Worm (Caenorhabditis elegans) whole organism, L4 larva: ENCODE measurements around the gene srd-25.

Source experiments
- F26F4.8 ChIP-seq: fragments of 200-800 bp; sonication (Bioruptor generic); conservative IDR thresholded peaks from 2 replicates; pipeline ENCODE4 v1.3.6; 2022; ENCODE audit warnings: missing genetic modification characterization, missing compliant biosample characterization
- F44E2.7 ChIP-seq: fragments of 200-800 bp; sonication (Bioruptor generic); IDR thresholded peaks from 2 replicates; pipeline ENCODE4 v2.1.2; 2022; ENCODE audit warnings: missing genetic modification characterization, missing compliant biosample characterization
- F49E8.2 ChIP-seq: sonication (generic microtip); optimal IDR thresholded peaks from 2 replicates; lab custom pipeline; 2016; ENCODE audit warnings: missing compliant biosample characterization, mild to moderate bottlenecking, missing genetic modification characterization, borderline replicate concordance
- R02D3.7 ChIP-seq: fragments of 150-350 bp; sonication (generic microtip); optimal IDR thresholded peaks from 3 replicates; lab custom pipeline; 2014; ENCODE audit warnings: missing biosample characterization, missing genetic modification characterization
- T20F7.1 ChIP-seq: fragments of 200-800 bp; sonication (Bioruptor generic); optimal IDR thresholded peaks from 2 replicates; lab custom pipeline; 2018; ENCODE audit warnings: mild to moderate bottlenecking, missing genetic modification characterization, missing compliant biosample characterization
- Y105C5A.15 ChIP-seq: fragments of 200-800 bp; sonication (Bioruptor generic); IDR thresholded peaks from 2 replicates; pipeline ENCODE4 v1.3.6; 2022; ENCODE audit warnings: missing genetic modification characterization, missing compliant biosample characterization
- Y48G9A.11 ChIP-seq: fragments of 200-800 bp; sonication (Bioruptor generic); IDR thresholded peaks from 2 replicates; pipeline ENCODE4 v1.3.6; 2022; ENCODE audit warnings: missing genetic modification reagents, missing genetic modification characterization, missing compliant biosample characterization
- Y5F2A.4 ChIP-seq: fragments of 200-800 bp; sonication (Bioruptor generic); optimal IDR thresholded peaks from 2 replicates; lab custom pipeline; 2018; ENCODE audit warnings: mild to moderate bottlenecking, missing genetic modification characterization, missing compliant biosample characterization
- Y75B8A.6 ChIP-seq: fragments of 200-800 bp; sonication (Bioruptor generic); IDR thresholded peaks from 2 replicates; pipeline ENCODE4 v1.3.6; 2022; ENCODE audit warnings: missing genetic modification reagents, missing genetic modification characterization, missing compliant biosample characterization
- ZK337.2 ChIP-seq: fragments of 200-800 bp; sonication (Bioruptor generic); IDR thresholded peaks from 2 replicates; pipeline ENCODE4 v1.3.6; 2022; ENCODE audit warnings: missing genetic modification reagents, missing genetic modification characterization, missing compliant biosample characterization
- ZK546.5 ChIP-seq, 2 experiments: sonication (generic microtip); optimal IDR thresholded peaks; 2 replicates each; lab custom pipeline; 2017; ENCODE audit warnings: missing biosample characterization in 2 of 2, missing genetic modification characterization in 2 of 2
- aha-1 ChIP-seq: fragments of 150-350 bp; peaks from one replicate; lab custom pipeline; 2014; ENCODE audit warnings: missing biosample characterization, missing genetic modification characterization
- aly-2 ChIP-seq: sonication (generic microtip); optimal IDR thresholded peaks from 2 replicates; lab custom pipeline; 2018; ENCODE audit warnings: missing biosample characterization, missing genetic modification characterization
- arid-1 ChIP-seq: fragments of 200-800 bp; sonication (Bioruptor generic); conservative IDR thresholded peaks from 2 replicates; pipeline ENCODE4 v1.3.6; 2022; ENCODE audit warnings: missing genetic modification reagents, missing genetic modification characterization, missing compliant biosample characterization
- ceh-20 ChIP-seq: fragments of 200-800 bp; sonication (Bioruptor generic); IDR thresholded peaks from 2 replicates; pipeline ENCODE4 v1.3.6; 2022; ENCODE audit warnings: missing genetic modification reagents, missing genetic modification characterization, missing compliant biosample characterization
- ceh-32 ChIP-seq: sonication (generic microtip); optimal IDR thresholded peaks from 2 replicates; lab custom pipeline; 2016; ENCODE audit warnings: mild to moderate bottlenecking, missing genetic modification characterization, missing compliant biosample characterization; ENCODE audit not compliant: poor library complexity
- ceh-62 ChIP-seq: sonication (generic microtip); optimal IDR thresholded peaks from 2 replicates; lab custom pipeline; 2017; ENCODE audit warnings: missing biosample characterization, missing genetic modification characterization
- ceh-82 ChIP-seq: sonication (generic microtip); optimal IDR thresholded peaks from 2 replicates; lab custom pipeline; 2017; ENCODE audit warnings: missing biosample characterization, missing genetic modification characterization
- daf-12 ChIP-seq: fragments of 150-350 bp; optimal IDR thresholded peaks from 2 replicates; lab custom pipeline; 2014; ENCODE audit warnings: missing biosample characterization, missing genetic modification reagents, missing genetic modification characterization
- daf-16 ChIP-seq, 3 experiments: sonication (generic microtip); optimal IDR thresholded peaks; 2 replicates each; lab custom pipeline; 2016 to 2017; ENCODE audit warnings: missing genetic modification characterization in 3 of 3, missing genetic modification reagents in 3 of 3, mild to moderate bottlenecking in 2 of 3, missing compliant biosample characterization in 2 of 3, missing biosample characterization in 1 of 3, moderate library complexity in 1 of 3
- dpl-1 ChIP-seq: fragments of 150-350 bp; optimal IDR thresholded peaks from 2 replicates; lab custom pipeline; 2014; ENCODE audit warnings: missing biosample characterization, missing genetic modification reagents, missing genetic modification characterization
- fkh-10 ChIP-seq: fragments of 150-350 bp; optimal IDR thresholded peaks from 2 replicates; lab custom pipeline; 2014; ENCODE audit warnings: missing biosample characterization, missing genetic modification reagents, missing genetic modification characterization
- fos-1 ChIP-seq: fragments of 150-350 bp; optimal IDR thresholded peaks from 2 replicates; lab custom pipeline; 2014; ENCODE audit warnings: missing biosample characterization, missing genetic modification characterization
- hif-1 ChIP-seq, 2 experiments: sonication (generic microtip); optimal IDR thresholded peaks; 2 replicates each; lab custom pipeline; 2016 to 2017; ENCODE audit warnings: missing compliant biosample characterization in 2 of 2, missing genetic modification characterization in 2 of 2, missing genetic modification reagents in 2 of 2, missing genotype in 2 of 2, mild to moderate bottlenecking in 1 of 2
- hlh-11 ChIP-seq: fragments of 200-800 bp; sonication (Bioruptor generic); optimal IDR thresholded peaks from 2 replicates; lab custom pipeline; 2018; ENCODE audit warnings: mild to moderate bottlenecking, missing genetic modification characterization, missing compliant biosample characterization
- hlh-30 ChIP-seq: sonication (generic microtip); optimal IDR thresholded peaks from 2 replicates; lab custom pipeline; 2017; ENCODE audit warnings: antibody characterized with exemption, mild to moderate bottlenecking, missing genetic modification characterization, missing compliant biosample characterization; ENCODE audit not compliant: insufficient read depth
- hmg-1.1 ChIP-seq: fragments of 200-800 bp; sonication (Bioruptor generic); IDR thresholded peaks from 2 replicates; pipeline ENCODE4 v1.3.6; 2022; ENCODE audit warnings: missing genetic modification reagents, missing genetic modification characterization, missing compliant biosample characterization
- lin-29 ChIP-seq: fragments of 200-800 bp; sonication (Bioruptor generic); IDR thresholded peaks from 2 replicates; pipeline ENCODE4 v1.3.6; 2022; ENCODE audit warnings: missing genetic modification reagents, missing genetic modification characterization, missing compliant biosample characterization
- lin-38 ChIP-seq: fragments of 200-800 bp; sonication (Bioruptor generic); IDR thresholded peaks from 2 replicates; pipeline ENCODE4 v1.3.6; 2022; ENCODE audit warnings: missing genetic modification reagents, missing genetic modification characterization, missing compliant biosample characterization
- lir-3 ChIP-seq: sonication (generic microtip); optimal IDR thresholded peaks from 2 replicates; lab custom pipeline; 2016; ENCODE audit warnings: mild to moderate bottlenecking, missing genetic modification characterization, missing compliant biosample characterization
- madf-5 ChIP-seq, 2 experiments: fragments of 200-800 bp; sonication (Bioruptor generic); IDR thresholded peaks; 2 replicates each; pipeline ENCODE4 v1.3.6; 2022; ENCODE audit warnings: missing compliant biosample characterization in 2 of 2, missing genetic modification characterization in 2 of 2
- mdt-29 ChIP-seq: fragments of 200-800 bp; sonication (Bioruptor generic); IDR thresholded peaks from 2 replicates; pipeline ENCODE4 v1.3.6; 2022; ENCODE audit warnings: missing genetic modification reagents, missing genetic modification characterization, missing compliant biosample characterization
- mxl-3 ChIP-seq: fragments of 200-800 bp; sonication (Bioruptor generic); optimal IDR thresholded peaks from 2 replicates; lab custom pipeline; 2018; ENCODE audit warnings: mild to moderate bottlenecking, missing genetic modification characterization, missing compliant biosample characterization
- nhr-10 ChIP-seq: fragments of 150-350 bp; optimal IDR thresholded peaks from 2 replicates; lab custom pipeline; 2014; ENCODE audit warnings: missing biosample characterization, missing genetic modification characterization
- nhr-11 ChIP-seq: fragments of 150-350 bp; optimal IDR thresholded peaks from 2 replicates; lab custom pipeline; 2014; ENCODE audit warnings: missing biosample characterization, missing genetic modification characterization
- nhr-111 ChIP-seq: fragments of 200-800 bp; sonication (Bioruptor generic); optimal IDR thresholded peaks from 2 replicates; lab custom pipeline; 2018; ENCODE audit warnings: mild to moderate bottlenecking, missing genetic modification characterization, missing compliant biosample characterization
- nhr-28 ChIP-seq: fragments of 150-350 bp; optimal IDR thresholded peaks from 2 replicates; lab custom pipeline; 2014; ENCODE audit warnings: missing biosample characterization, missing genetic modification characterization
- pqm-1 ChIP-seq: sonication (generic microtip); optimal IDR thresholded peaks from 2 replicates; lab custom pipeline; 2017; ENCODE audit warnings: missing biosample characterization, missing genetic modification characterization
- rbr-2 ChIP-seq: sonication (generic microtip); optimal IDR thresholded peaks from 2 replicates; lab custom pipeline; 2016; ENCODE audit warnings: missing genotype, missing genetic modification characterization, missing compliant biosample characterization
- saeg-2 ChIP-seq: fragments of 200-800 bp; sonication (Bioruptor generic); IDR thresholded peaks from 2 replicates; pipeline ENCODE4 v1.3.6; 2022; ENCODE audit warnings: missing genetic modification reagents, missing genetic modification characterization, missing compliant biosample characterization
- snpc-1.2 ChIP-seq: fragments of 200-800 bp; sonication (Bioruptor generic); IDR thresholded peaks from 2 replicates; pipeline ENCODE4 v1.3.6; 2022; ENCODE audit warnings: missing genetic modification reagents, missing genetic modification characterization, missing compliant biosample characterization
- tra-1 ChIP-seq: fragments of 200-800 bp; sonication (Bioruptor generic); IDR thresholded peaks from 2 replicates; pipeline ENCODE4 v1.3.6; 2022; ENCODE audit warnings: missing genetic modification reagents, missing genetic modification characterization, missing compliant biosample characterization
- unc-39 ChIP-seq: sonication (generic microtip); optimal IDR thresholded peaks from 2 replicates; lab custom pipeline; 2017; ENCODE audit warnings: missing biosample characterization, missing genetic modification characterization
- ztf-11 ChIP-seq: fragments of 150-350 bp; optimal IDR thresholded peaks from 2 replicates; lab custom pipeline; 2014; ENCODE audit warnings: missing biosample characterization, missing genetic modification characterization

Gene srd-25

DNA sequence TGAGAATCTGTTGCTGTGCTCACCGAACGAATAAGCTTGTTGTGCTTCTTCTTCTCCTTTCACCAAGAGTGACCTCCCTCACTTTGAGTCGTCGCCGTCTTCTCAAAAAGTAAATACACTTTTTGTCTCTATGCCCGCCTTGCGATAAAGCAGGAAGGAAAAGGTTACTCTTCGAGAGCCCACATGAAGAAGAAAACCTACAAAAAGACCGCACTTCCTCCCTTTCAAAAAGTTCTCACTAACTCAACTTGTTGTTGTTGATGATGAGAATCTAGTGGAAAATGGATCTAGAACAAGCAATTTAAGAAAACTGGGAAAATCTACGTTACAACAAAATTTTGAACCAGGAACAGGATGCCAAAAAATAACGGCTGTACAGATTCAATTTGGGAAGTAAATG lies 41.4 kb upstream of the srd-25 start, which contains the start of gene C50E3.6:
Gene C50E3.6 (minus strand): TSS at position 101 of the 400 bp plus-strand sequence.
- peak; percentile 15 for TF ChIP-seq fkh-10 (GFP tag; lab: Kevin White, UChicago)
- TF ChIP-seq ZK546.5 (tag; optimal IDR thresholded peaks at IDR 0.05; lab: Kevin White, UChicago), result no peak

DNA sequence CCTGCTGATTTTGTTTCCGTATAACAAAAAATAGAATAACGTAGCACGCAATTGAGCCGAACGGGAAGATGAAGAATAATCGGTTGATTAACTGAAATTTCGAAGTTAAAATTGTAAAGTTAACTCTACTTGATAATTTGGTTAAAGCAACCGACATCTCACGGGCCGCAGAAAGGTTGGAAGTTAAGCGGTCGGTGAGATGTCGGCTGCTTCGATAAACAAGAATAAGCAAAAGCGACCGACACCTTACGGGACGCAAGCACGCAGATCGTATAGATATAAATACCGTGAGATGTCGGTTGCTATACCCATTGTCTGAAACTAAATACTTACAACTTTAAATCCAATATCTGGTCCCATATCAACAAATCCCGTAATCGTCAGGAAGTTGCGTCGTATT lies 36.7 kb upstream of the srd-25 start:
- TF ChIP-seq T20F7.1 (GFP tag; lab: Kevin White, UChicago), result no peak
- no peak for TF ChIP-seq ZK546.5 (tag; optimal IDR thresholded peaks at IDR 0.05; lab: Kevin White, UChicago)
- TF ChIP-seq daf-16 (GFP tag; optimal IDR thresholded peaks at IDR 0.05; lab: Kevin White, UChicago), result no peak
- no peak for TF ChIP-seq daf-16 (tag; optimal IDR thresholded peaks at IDR 0.05; lab: Kevin White, UChicago)
- no peak for TF ChIP-seq nhr-28 (tag; lab: Kevin White, UChicago)
- no peak for TF ChIP-seq dpl-1 (GFP tag; lab: Kevin White, UChicago)
- TF ChIP-seq rbr-2 (tag; lab: Kevin White, UChicago), result no peak
- no peak for TF ChIP-seq Y48G9A.11 (GFP tag; lab: Robert Waterston, UW)
- no peak for TF ChIP-seq lin-38 (GFP tag; lab: Robert Waterston, UW)
- no peak for TF ChIP-seq aly-2
- no peak for TF ChIP-seq hlh-11
- TF ChIP-seq nhr-10 (tag; lab: Kevin White, UChicago), result no peak
- no peak for TF ChIP-seq ceh-82
- TF ChIP-seq F26F4.8 (GFP tag; lab: Robert Waterston, UW), result no peak
- TF ChIP-seq lir-3 (tag; lab: Kevin White, UChicago), result no peak
- no peak for TF ChIP-seq arid-1 (GFP tag; lab: Robert Waterston, UW)
- TF ChIP-seq hlh-30, result no peak
- no peak for TF ChIP-seq mdt-29 (GFP tag; lab: Robert Waterston, UW)
- TF ChIP-seq unc-39 (tag; lab: Kevin White, UChicago), result no peak
- no peak for TF ChIP-seq hmg-1.1 (GFP tag; lab: Robert Waterston, UW)
- no peak for TF ChIP-seq F44E2.7 (GFP tag; lab: Robert Waterston, UW)
- TF ChIP-seq, all 104 proteins: peak for 0

DNA sequence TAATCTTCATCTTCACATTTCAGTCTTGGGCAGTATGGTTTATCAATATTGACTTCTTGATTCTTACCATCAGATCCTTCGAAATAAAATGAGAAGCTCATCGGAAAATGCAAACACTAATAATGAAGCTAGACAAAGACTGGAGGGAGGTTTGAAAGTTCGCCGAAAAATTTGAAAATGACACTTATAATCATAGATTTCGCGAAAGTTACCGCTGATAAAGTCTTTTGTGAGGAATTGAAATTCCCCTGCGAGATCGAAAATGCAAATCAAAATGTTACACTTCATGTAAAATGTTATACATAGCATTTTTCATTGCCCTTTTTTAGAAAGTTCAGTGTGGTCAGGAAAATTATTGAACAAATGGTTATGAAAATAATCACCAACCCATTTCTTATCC lies 33.6 kb upstream of the srd-25 start, which contains the start of gene C50E3.7:
Gene C50E3.7 (minus strand): TSS at position 101 of the 400 bp plus-strand sequence.
- TF ChIP-seq lin-29 (GFP tag; lab: Robert Waterston, UW) (no peak), ZK337.2 (GFP tag; lab: Robert Waterston, UW) (no peak), madf-5 (GFP tag; IDR thresholded peaks at IDR 0.05; lab: Robert Waterston, UW) (no peak), pqm-1 (no peak), nhr-111 (no peak), fkh-10 (GFP tag; lab: Kevin White, UChicago) (no peak), Y105C5A.15 (no peak), aly-2 (no peak), ceh-82 (no peak), nhr-11 (tag; lab: Kevin White, UChicago) (no peak), saeg-2 (GFP tag; lab: Robert Waterston, UW) (no peak), daf-12 (no peak), ztf-11 (no peak), tra-1 (no peak), ceh-32 (no peak), F49E8.2 (tag; lab: Kevin White, UChicago) (no peak)

DNA sequence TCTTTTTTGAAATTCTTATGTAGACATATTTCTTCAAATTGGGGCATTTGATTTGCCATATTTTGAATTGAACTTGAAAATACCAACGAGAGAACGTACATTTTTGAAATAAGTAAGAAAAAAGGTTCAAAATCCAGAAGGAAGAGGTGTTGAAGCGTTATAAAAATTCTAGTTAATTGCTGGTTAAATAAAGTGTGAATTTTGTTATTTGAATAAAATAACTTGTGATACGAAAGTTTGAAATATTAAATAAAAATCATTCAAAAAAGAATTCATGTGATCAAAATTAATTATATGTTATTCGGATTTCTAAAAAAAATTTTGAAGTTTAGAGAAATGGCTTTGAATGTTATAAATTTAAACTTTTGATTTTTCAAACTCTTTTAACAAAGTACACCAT lies 31.7 kb upstream of the srd-25 start, which contains the start of gene C50E3.9:
Gene C50E3.9 (minus strand): TSS at position 101 of the 400 bp plus-strand sequence.
- TF ChIP-seq fos-1 (tag; lab: Kevin White, UChicago) (no peak), R02D3.7 (no peak), hmg-1.1 (GFP tag; lab: Robert Waterston, UW) (no peak), Y75B8A.6 (GFP tag; lab: Robert Waterston, UW) (no peak), ZK337.2 (GFP tag; lab: Robert Waterston, UW) (no peak), rbr-2 (tag; lab: Kevin White, UChicago) (no peak), hif-1 (tag; optimal IDR thresholded peaks at IDR 0.05; lab: Kevin White, UChicago) (no peak), aha-1 (tag; lab: Kevin White, UChicago) (no peak), lin-29 (GFP tag; lab: Robert Waterston, UW) (no peak), daf-12 (no peak), ceh-62 (tag; lab: Kevin White, UChicago) (no peak), snpc-1.2 (GFP tag; lab: Robert Waterston, UW) (no peak), mxl-3 (no peak), Y5F2A.4 (no peak), ceh-20 (GFP tag; lab: Robert Waterston, UW) (no peak), mdt-29 (GFP tag; lab: Robert Waterston, UW) (no peak)
